Worm (Caenorhabditis elegans) whole organism, early embryonic: ENCODE data around the gene col-90.
"Not testable (repeated sequence)": the region's sequence is repeated elsewhere in the genome, so short reads cannot be mapped to it uniquely, and the experiment has no call there.

Experiments used
- B0310.2 ChIP-seq: sonication (generic microtip); optimal IDR thresholded peaks from 2 replicates; lab custom pipeline; 2016; ENCODE audit warnings: mild to moderate bottlenecking, missing genetic modification characterization, missing compliant biosample characterization
- F13C5.2 ChIP-seq: sonication (generic microtip); optimal IDR thresholded peaks from 2 replicates; lab custom pipeline; 2017; ENCODE audit warnings: mild to moderate bottlenecking, missing genetic modification characterization, inconsistent platforms, missing compliant biosample characterization
- aly-1 ChIP-seq: sonication (generic microtip); optimal IDR thresholded peaks from 2 replicates; lab custom pipeline; 2016; ENCODE audit warnings: missing genetic modification characterization, missing compliant biosample characterization
- ama-1 ChIP-seq: fragments of 150-350 bp; optimal IDR thresholded peaks from 2 replicates; lab custom pipeline; 2014
- ceh-13 ChIP-seq: fragments of 200-800 bp; sonication (Bioruptor generic); optimal IDR thresholded peaks from 2 replicates; lab custom pipeline; 2018; ENCODE audit warnings: mild to moderate bottlenecking, missing genetic modification characterization, missing compliant biosample characterization
- ceh-36 ChIP-seq: sonication (generic microtip); optimal IDR thresholded peaks from 2 replicates; lab custom pipeline; 2016; ENCODE audit warnings: missing genetic modification characterization, inconsistent platforms, missing compliant biosample characterization
- ets-7 ChIP-seq: sonication (generic microtip); optimal IDR thresholded peaks from 2 replicates; lab custom pipeline; 2016; ENCODE audit warnings: missing genotype, missing genetic modification characterization, missing compliant biosample characterization
- flt-1 ChIP-seq: fragments of 200-800 bp; sonication (Bioruptor generic); IDR thresholded peaks from 2 replicates; pipeline ENCODE4 v1.3.6; 2022; ENCODE audit warnings: missing genetic modification characterization, missing compliant biosample characterization
- hmbx-1 ChIP-seq: sonication (generic microtip); optimal IDR thresholded peaks from 2 replicates; lab custom pipeline; 2016; ENCODE audit warnings: mild to moderate bottlenecking, missing genetic modification characterization, missing compliant biosample characterization
- hmg-4 ChIP-seq: fragments of 200-800 bp; sonication (Bioruptor generic); optimal IDR thresholded peaks from 2 replicates; lab custom pipeline; 2018; ENCODE audit warnings: mild to moderate bottlenecking, missing genetic modification characterization, missing compliant biosample characterization
- hnd-1 ChIP-seq: sonication (generic microtip); optimal IDR thresholded peaks from 2 replicates; lab custom pipeline; 2016; ENCODE audit warnings: missing genetic modification characterization, missing compliant biosample characterization
- pes-1 ChIP-seq: fragments of 200-800 bp; sonication (Bioruptor generic); IDR thresholded peaks from 2 replicates; pipeline ENCODE4 v1.3.6; 2022; ENCODE audit warnings: missing genetic modification reagents, missing genetic modification characterization, missing compliant biosample characterization
- scrt-1 ChIP-seq: fragments of 200-800 bp; sonication (Bioruptor generic); IDR thresholded peaks from 2 replicates; pipeline ENCODE4 v1.3.6; 2022; ENCODE audit warnings: missing genetic modification characterization, missing compliant biosample characterization
- sea-1 ChIP-seq: fragments of 200-800 bp; sonication (Bioruptor generic); conservative IDR thresholded peaks from 2 replicates; pipeline ENCODE4 v1.3.6; 2022; ENCODE audit warnings: missing genetic modification characterization, missing compliant biosample characterization
- tbx-11 ChIP-seq: fragments of 200-800 bp; sonication (Bioruptor generic); IDR thresholded peaks from 2 replicates; pipeline ENCODE4 v1.3.6; 2022; ENCODE audit warnings: missing genetic modification characterization, missing compliant biosample characterization
- tbx-37 ChIP-seq: fragments of 200-800 bp; sonication (Bioruptor generic); conservative IDR thresholded peaks from 2 replicates; pipeline ENCODE4 v1.3.6; 2022; ENCODE audit warnings: missing genetic modification reagents, missing genetic modification characterization, missing compliant biosample characterization
- tra-4 ChIP-seq: sonication (generic microtip); optimal IDR thresholded peaks from 2 replicates; lab custom pipeline; 2017; ENCODE audit warnings: missing genetic modification characterization, missing compliant biosample characterization

col-90 gene

ce11 chrIII:7953208-7953607 is 4.6 kb downstream of the col-90 start, which contains the start of gene let-754:
Gene let-754, minus strand, starts transcription at chrIII:7953308.
- no peak for TF ChIP-seq sea-1
- no peak for TF ChIP-seq flt-1 (GFP tag; lab: Robert Waterston, UW)
- no peak for TF ChIP-seq tbx-37 (GFP tag; lab: Robert Waterston, UW)
- TF ChIP-seq ceh-36 (tag; lab: Kevin White, UChicago) = no peak
- TF ChIP-seq tbx-11 (GFP tag; lab: Robert Waterston, UW) = no peak
- TF ChIP-seq aly-1 (tag; lab: Kevin White, UChicago) = no peak
- TF ChIP-seq B0310.2 (tag; lab: Kevin White, UChicago) = no peak
- TF ChIP-seq hmbx-1 (tag; lab: Kevin White, UChicago) = no peak
- no peak for TF ChIP-seq hmg-4
- no peak for TF ChIP-seq scrt-1 (GFP tag; lab: Robert Waterston, UW)
- no peak for TF ChIP-seq ama-1 (lab: Kevin White, UChicago)
- no peak for TF ChIP-seq ets-7
- no peak for TF ChIP-seq ceh-13 (GFP tag; lab: Kevin White, UChicago)
- no peak for TF ChIP-seq pes-1 (GFP tag; lab: Robert Waterston, UW)
- TF ChIP-seq tra-4 (tag; lab: Kevin White, UChicago) = no peak
- TF ChIP-seq F13C5.2 (tag; lab: Kevin White, UChicago) = no peak

- no peak for TF ChIP-seq B0310.2 (tag; lab: Kevin White, UChicago)
- no peak for TF ChIP-seq scrt-1 (GFP tag; lab: Robert Waterston, UW)
- no peak for TF ChIP-seq tbx-37 (GFP tag; lab: Robert Waterston, UW)
- TF ChIP-seq aly-1 (tag; lab: Kevin White, UChicago) = no peak
- TF ChIP-seq ets-7 = no peak
- no peak for TF ChIP-seq flt-1 (GFP tag; lab: Robert Waterston, UW)
- TF ChIP-seq hnd-1 (tag; lab: Kevin White, UChicago) = no peak
- no peak for TF ChIP-seq sea-1
- no peak for TF ChIP-seq ceh-13 (GFP tag; lab: Kevin White, UChicago)
These were observed 8.3 kb downstream of the col-90 start, which contains the start of gene C29E4.9 for ce11 chrIII:7956965-7957364. Gene C29E4.9, minus strand, starts transcription at chrIII:7957065.

- TF ChIP-seq tbx-11 (GFP tag; lab: Robert Waterston, UW) (no peak), ceh-13 (GFP tag; lab: Kevin White, UChicago) (no peak), tbx-37 (GFP tag; lab: Robert Waterston, UW) (no peak), F13C5.2 (tag; lab: Kevin White, UChicago) (no peak), hmbx-1 (tag; lab: Kevin White, UChicago) (no peak), aly-1 (tag; lab: Kevin White, UChicago) (no peak), flt-1 (GFP tag; lab: Robert Waterston, UW) (no peak), ama-1 (lab: Kevin White, UChicago) (no peak), sea-1 (no peak), scrt-1 (GFP tag; lab: Robert Waterston, UW) (no peak), hmg-4 (no peak), hnd-1 (tag; lab: Kevin White, UChicago) (no peak), ets-7 (no peak), pes-1 (GFP tag; lab: Robert Waterston, UW) (no peak), ceh-36 (tag; lab: Kevin White, UChicago) (no peak)
These were observed 9.4 kb downstream of the col-90 start, which contains the start of gene C29E4.11 for ce11 chrIII:7958085-7958484. Gene C29E4.11, minus strand, starts transcription at chrIII:7958114.

ce11 chrIII:7958922-7959609 is 10.4 kb downstream of the col-90 start, which contains the start of gene F54H12.10:
Gene F54H12.10, minus strand, starts transcription at chrIII:7958972.
- not testable (repeated sequence) for TF ChIP-seq tbx-11 (GFP tag; lab: Robert Waterston, UW); tbx-37 (GFP tag; lab: Robert Waterston, UW); F13C5.2 (tag; lab: Kevin White, UChicago)

ce11 chrIII:7962641-7963040 is 14.0 kb downstream of the col-90 start, which contains the start of gene F54H12.4:
Gene F54H12.4, minus strand, starts transcription at chrIII:7962741.
- not testable (repeated sequence) for TF ChIP-seq ets-7; tbx-11 (GFP tag; lab: Robert Waterston, UW); tra-4 (tag; lab: Kevin White, UChicago)

- not testable (repeated sequence) for TF ChIP-seq flt-1 (GFP tag; lab: Robert Waterston, UW); F13C5.2 (tag; lab: Kevin White, UChicago); hmg-4
These were observed 15.6 kb downstream of the col-90 start, which contains the start of gene F54H12.2 for ce11 chrIII:7964281-7964680. Gene F54H12.2, plus strand, starts transcription at chrIII:7964581.

- TF ChIP-seq ets-7 (no peak), hmg-4 (no peak), ceh-13 (GFP tag; lab: Kevin White, UChicago) (no peak), tbx-37 (GFP tag; lab: Robert Waterston, UW) (no peak), pes-1 (GFP tag; lab: Robert Waterston, UW) (no peak), B0310.2 (tag; lab: Kevin White, UChicago) (no peak), ama-1 (lab: Kevin White, UChicago) (no peak), hmbx-1 (tag; lab: Kevin White, UChicago) (no peak), ceh-36 (tag; lab: Kevin White, UChicago) (no peak), tbx-11 (GFP tag; lab: Robert Waterston, UW) (no peak), flt-1 (GFP tag; lab: Robert Waterston, UW) (no peak)
These were observed 20.5 kb downstream of the col-90 start, which contains the start of the genes F54H12.8 and F54H12.7 for ce11 chrIII:7969121-7969520. Gene F54H12.8, minus strand, starts transcription at chrIII:7969221. Gene F54H12.7, plus strand, starts transcription at chrIII:7969349.
